Worm (Caenorhabditis elegans) whole organism, L1 larva: ENCODE results near the gene F09B12.3.

Source experiments
- C34B4.2 ChIP-seq: sonication (generic microtip); optimal IDR thresholded peaks from 2 replicates; lab custom pipeline; 2017; ENCODE audit warnings: mild to moderate bottlenecking, missing genetic modification characterization, missing compliant biosample characterization
- aha-1 ChIP-seq: fragments of 150-350 bp; optimal IDR thresholded peaks from 2 replicates; lab custom pipeline; 2014; ENCODE audit warnings: missing biosample characterization, missing genetic modification characterization
- blmp-1 ChIP-seq: fragments of 150-350 bp; optimal IDR thresholded peaks from 2 replicates; lab custom pipeline; 2014; ENCODE audit warnings: missing biosample characterization, missing genetic modification characterization
- ceh-63 ChIP-seq: fragments of 200-800 bp; sonication (Bioruptor generic); optimal IDR thresholded peaks from 2 replicates; lab custom pipeline; 2018; ENCODE audit warnings: mild to moderate bottlenecking, missing genetic modification characterization, missing compliant biosample characterization
- ceh-82 ChIP-seq, 3 experiments: fragments of 150-350 bp in 1 of 3; sonication (generic microtip) in 2 of 3; optimal IDR thresholded peaks; 2 replicates each; lab custom pipeline; 2014 to 2017; ENCODE audit warnings: missing biosample characterization in 3 of 3, missing genetic modification characterization in 3 of 3
- dpl-1 ChIP-seq, 3 experiments: fragments of 150-350 bp in 2 of 3; sonication (generic microtip) in 1 of 3; optimal IDR thresholded peaks; 2 replicates each; lab custom pipeline; 2014 to 2017; ENCODE audit warnings: missing biosample characterization in 3 of 3, missing genetic modification characterization in 3 of 3, missing genetic modification reagents in 3 of 3
- dsc-1 ChIP-seq: sonication (generic microtip); optimal IDR thresholded peaks from 2 replicates; lab custom pipeline; 2016; ENCODE audit warnings: mild to moderate bottlenecking, missing genetic modification characterization, missing compliant biosample characterization
- egl-13 ChIP-seq: sonication (generic microtip); optimal IDR thresholded peaks from 2 replicates; lab custom pipeline; 2016; ENCODE audit warnings: missing genotype, missing genetic modification reagents, missing genetic modification characterization, missing compliant biosample characterization
- egl-27 ChIP-seq, 2 experiments: fragments of 150-350 bp in 1 of 2; sonication (generic microtip); optimal IDR thresholded peaks; 3 replicates each; lab custom pipeline; 2017 to 2018; ENCODE audit warnings: missing biosample characterization in 2 of 2, missing genetic modification characterization in 2 of 2, missing genetic modification reagents in 2 of 2
- elt-2 ChIP-seq: sonication (generic microtip); optimal IDR thresholded peaks from 2 replicates; lab custom pipeline; 2016; ENCODE audit warnings: missing genetic modification characterization, mild to moderate bottlenecking, inconsistent platforms, missing compliant biosample characterization, missing genetic modification reagents
- elt-3 ChIP-seq, 6 experiments: fragments of 150-350 bp in 1 of 6; sonication (generic microtip); optimal IDR thresholded peaks; 2 replicates each; lab custom pipeline; 2017 to 2018; ENCODE audit warnings: missing biosample characterization in 6 of 6, missing genetic modification characterization in 6 of 6, inconsistent platforms in 1 of 6
- fkh-10 ChIP-seq: sonication (generic microtip); optimal IDR thresholded peaks from 2 replicates; lab custom pipeline; 2017; ENCODE audit warnings: missing biosample characterization, missing genetic modification reagents, missing genetic modification characterization
- hlh-4 ChIP-seq: sonication (generic microtip); optimal IDR thresholded peaks from 2 replicates; lab custom pipeline; 2016; ENCODE audit warnings: mild to moderate bottlenecking, missing genetic modification characterization, missing compliant biosample characterization
- hpl-2 ChIP-seq: fragments of 150-350 bp; optimal IDR thresholded peaks from 2 replicates; lab custom pipeline; 2014; ENCODE audit warnings: missing biosample characterization, missing genetic modification reagents, missing genetic modification characterization
- jun-1 ChIP-seq: fragments of 150-350 bp; optimal IDR thresholded peaks from 2 replicates; lab custom pipeline; 2014; ENCODE audit warnings: missing biosample characterization, missing genetic modification reagents, missing genetic modification characterization
- lin-14 ChIP-seq: fragments of 200-800 bp; sonication (Bioruptor generic); optimal IDR thresholded peaks from 2 replicates; lab custom pipeline; 2018; ENCODE audit warnings: mild to moderate bottlenecking, missing genetic modification characterization, moderate library complexity, missing compliant biosample characterization
- lin-35 ChIP-seq, 2 experiments: fragments of 150-350 bp; optimal IDR thresholded peaks; 2 replicates each; lab custom pipeline; 2014; ENCODE audit warnings: missing biosample characterization in 2 of 2, missing genetic modification characterization in 2 of 2, missing genetic modification reagents in 2 of 2
- lsy-2 ChIP-seq, 2 experiments: fragments of 150-350 bp; optimal IDR thresholded peaks; 2 replicates each; lab custom pipeline; 2014; ENCODE audit warnings: missing biosample characterization in 2 of 2, missing genetic modification characterization in 2 of 2
- mab-9 ChIP-seq: fragments of 200-800 bp; sonication (Bioruptor generic); IDR thresholded peaks from 2 replicates; pipeline ENCODE4 v1.3.6; 2022; ENCODE audit warnings: missing genetic modification reagents, missing genetic modification characterization, missing compliant biosample characterization
- mdl-1 ChIP-seq, 2 experiments: fragments of 150-350 bp; optimal IDR thresholded peaks; 2 replicates each; lab custom pipeline; 2014 to 2017; ENCODE audit warnings: missing biosample characterization in 2 of 2, missing genetic modification characterization in 2 of 2, inconsistent platforms in 1 of 2
- mep-1 ChIP-seq: fragments of 150-350 bp; optimal IDR thresholded peaks from 2 replicates; lab custom pipeline; 2014; ENCODE audit warnings: missing biosample characterization, missing genetic modification characterization
- nhr-11 ChIP-seq: fragments of 150-350 bp; optimal IDR thresholded peaks from 2 replicates; lab custom pipeline; 2014; ENCODE audit warnings: missing biosample characterization, missing genetic modification characterization
- nhr-19 ChIP-seq: fragments of 200-800 bp; sonication (Bioruptor generic); conservative IDR thresholded peaks from 2 replicates; pipeline ENCODE4 v1.3.6; 2022; ENCODE audit warnings: missing genetic modification characterization, missing compliant biosample characterization
- nhr-20 ChIP-seq: sonication (generic microtip); optimal IDR thresholded peaks from 2 replicates; lab custom pipeline; 2016; ENCODE audit warnings: mild to moderate bottlenecking, missing genetic modification characterization, missing compliant biosample characterization
- nhr-28 ChIP-seq: fragments of 150-350 bp; optimal IDR thresholded peaks from 2 replicates; lab custom pipeline; 2014; ENCODE audit warnings: missing biosample characterization, missing genetic modification characterization
- nhr-47 ChIP-seq: sonication (generic microtip); optimal IDR thresholded peaks from 2 replicates; lab custom pipeline; 2016; ENCODE audit warnings: mild to moderate bottlenecking, missing genetic modification characterization, moderate library complexity, missing compliant biosample characterization
- nhr-71 ChIP-seq: sonication (generic microtip); optimal IDR thresholded peaks from 2 replicates; lab custom pipeline; 2016; ENCODE audit warnings: mild to moderate bottlenecking, missing genetic modification characterization, moderate library complexity, missing compliant biosample characterization
- nhr-84 ChIP-seq: sonication (generic microtip); optimal IDR thresholded peaks from 2 replicates; lab custom pipeline; 2017; ENCODE audit warnings: missing biosample characterization, missing genetic modification characterization
- nhr-85 ChIP-seq: sonication (generic microtip); peaks from one replicate; lab custom pipeline; 2016; ENCODE audit warnings: missing genetic modification characterization, inconsistent platforms, missing compliant biosample characterization
- pqm-1 ChIP-seq: sonication (generic microtip); optimal IDR thresholded peaks from 3 replicates; lab custom pipeline; 2017; ENCODE audit warnings: missing biosample characterization, missing genetic modification characterization
- rnt-1 ChIP-seq: sonication (generic microtip); optimal IDR thresholded peaks from 2 replicates; lab custom pipeline; 2016; ENCODE audit warnings: mild to moderate bottlenecking, missing genetic modification characterization, moderate library complexity, missing compliant biosample characterization
- snpc-4 ChIP-seq: fragments of 150-350 bp; optimal IDR thresholded peaks from 2 replicates; lab custom pipeline; 2014; ENCODE audit warnings: missing biosample characterization, missing genetic modification characterization
- snu-23 ChIP-seq: sonication (generic microtip); optimal IDR thresholded peaks from 2 replicates; lab custom pipeline; 2016; ENCODE audit warnings: missing genetic modification characterization, missing compliant biosample characterization
- sox-4 ChIP-seq: sonication (generic microtip); optimal IDR thresholded peaks from 2 replicates; lab custom pipeline; 2016; ENCODE audit warnings: missing genetic modification characterization, missing compliant biosample characterization
- swsn-7 ChIP-seq: sonication (generic microtip); optimal IDR thresholded peaks from 2 replicates; lab custom pipeline; 2016; ENCODE audit warnings: missing genetic modification characterization, missing compliant biosample characterization
- tbx-2 ChIP-seq: sonication (generic microtip); optimal IDR thresholded peaks from 2 replicates; lab custom pipeline; 2016; ENCODE audit warnings: missing genetic modification characterization, missing compliant biosample characterization
- unc-130 ChIP-seq: fragments of 150-350 bp; optimal IDR thresholded peaks from 2 replicates; lab custom pipeline; 2017; ENCODE audit warnings: missing biosample characterization, missing genetic modification characterization, inconsistent platforms
- xbp-1 ChIP-seq: sonication (generic microtip); optimal IDR thresholded peaks from 2 replicates; lab custom pipeline; 2016; ENCODE audit warnings: missing genetic modification characterization, missing compliant biosample characterization
- zip-4 ChIP-seq: fragments of 200-800 bp; sonication (Bioruptor generic); optimal IDR thresholded peaks from 2 replicates; lab custom pipeline; 2018; ENCODE audit warnings: mild to moderate bottlenecking, missing genetic modification characterization, moderate library complexity, missing compliant biosample characterization
- ztf-11 ChIP-seq, 2 experiments: sonication (generic microtip); optimal IDR thresholded peaks; 2 replicates each; lab custom pipeline; 2016 to 2017; ENCODE audit warnings: missing genetic modification characterization in 2 of 2, missing biosample characterization in 1 of 2, missing compliant biosample characterization in 1 of 2

F09B12.3 gene

DNA sequence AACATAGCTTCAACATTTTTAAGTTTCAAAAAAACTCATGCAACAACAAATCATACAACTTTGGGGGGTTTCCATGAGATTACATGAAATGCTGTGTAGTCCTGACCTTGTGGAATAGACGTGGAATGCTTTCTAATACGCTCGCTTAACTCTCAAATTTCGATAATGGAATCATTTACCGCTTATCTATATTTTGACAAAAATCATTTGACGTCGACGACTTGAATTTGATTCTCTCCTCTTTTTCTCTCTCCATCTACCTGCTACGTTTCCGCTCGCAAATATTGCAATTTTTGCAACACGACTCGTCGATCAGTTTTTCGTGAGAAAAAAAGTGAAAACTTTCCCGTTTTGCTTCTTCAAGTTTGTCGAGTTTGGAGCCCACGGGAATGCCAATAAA is 8.6 kb downstream of the F09B12.3 start, which contains the start of gene flr-4:
Gene flr-4, plus strand, starts transcription at position 275 of the 400 bp plus-strand sequence.
- no peak for TF ChIP-seq pqm-1 (tag; lab: Kevin White, UChicago)
- no peak for TF ChIP-seq egl-13 (tag; lab: Kevin White, UChicago)
- TF ChIP-seq elt-2 (tag; lab: Kevin White, UChicago) = peak; percentile 45
- TF ChIP-seq xbp-1 (tag; lab: Kevin White, UChicago) = no peak
- TF ChIP-seq nhr-84 = no peak
- TF ChIP-seq nhr-11 (tag; lab: Kevin White, UChicago) = no peak
- no peak for TF ChIP-seq tbx-2 (tag; lab: Kevin White, UChicago)
- TF ChIP-seq nhr-19 (GFP tag; lab: Robert Waterston, UW) = no peak
- no peak for TF ChIP-seq unc-130 (tag; lab: Kevin White, UChicago)
- TF ChIP-seq swsn-7 (tag; lab: Kevin White, UChicago) = no peak
- peak in 1 of 2 experiments; percentile 16 for TF ChIP-seq lin-35 (GFP tag; optimal IDR thresholded peaks at IDR 0.05; lab: Kevin White, UChicago)
- TF ChIP-seq, all 84 proteins: peak for 2

DNA sequence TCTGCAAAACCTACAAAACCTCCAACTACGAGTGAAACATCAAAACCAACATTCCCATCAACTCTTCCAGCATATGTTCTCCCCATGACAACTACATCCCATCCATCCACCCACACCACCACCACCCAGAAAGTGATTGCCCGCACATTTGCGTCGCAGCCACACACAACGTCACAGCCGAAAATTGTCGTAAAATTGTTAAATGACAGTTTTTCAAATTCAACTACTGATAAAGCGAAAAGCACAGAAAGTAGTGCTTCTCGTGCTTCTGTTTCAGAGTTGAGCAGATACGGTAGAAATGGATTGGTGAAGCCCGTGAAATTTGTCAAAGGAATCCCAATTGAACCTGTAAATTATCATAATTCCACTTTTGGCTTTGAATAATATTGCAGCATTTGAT is 10.0 kb downstream of the F09B12.3 start:
- TF ChIP-seq ztf-11 (tag; optimal IDR thresholded peaks at IDR 0.05; lab: Kevin White, UChicago) = no peak

DNA sequence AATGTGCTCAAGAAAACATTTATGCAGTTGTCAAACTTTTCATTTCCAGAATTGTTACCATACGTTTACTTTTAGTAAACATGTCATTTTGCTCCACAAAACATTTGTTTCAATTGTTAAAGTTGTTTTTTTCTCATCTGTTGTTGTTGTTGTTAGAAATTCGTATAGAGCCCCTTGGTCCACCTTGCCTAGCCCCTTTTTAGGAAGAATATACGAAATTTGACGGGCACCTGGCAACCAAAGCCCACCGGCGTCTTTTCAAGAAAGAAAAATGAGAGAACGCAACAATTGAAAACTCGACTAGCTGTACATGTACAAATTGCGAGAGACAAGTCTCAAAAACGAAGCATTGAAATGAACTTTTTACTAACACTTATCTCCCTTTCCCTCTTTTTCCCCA is 13.4 kb downstream of the F09B12.3 start, which contains the start of gene F09B12.5:
Gene F09B12.5, plus strand, starts transcription at position 301 of the 400 bp plus-strand sequence.
- TF ChIP-seq lin-14 (GFP tag; lab: Kevin White, UChicago) (no peak), ceh-63 (GFP tag; lab: Kevin White, UChicago) (no peak), zip-4 (GFP tag; lab: Kevin White, UChicago) (no peak), jun-1 (no peak)

DNA sequence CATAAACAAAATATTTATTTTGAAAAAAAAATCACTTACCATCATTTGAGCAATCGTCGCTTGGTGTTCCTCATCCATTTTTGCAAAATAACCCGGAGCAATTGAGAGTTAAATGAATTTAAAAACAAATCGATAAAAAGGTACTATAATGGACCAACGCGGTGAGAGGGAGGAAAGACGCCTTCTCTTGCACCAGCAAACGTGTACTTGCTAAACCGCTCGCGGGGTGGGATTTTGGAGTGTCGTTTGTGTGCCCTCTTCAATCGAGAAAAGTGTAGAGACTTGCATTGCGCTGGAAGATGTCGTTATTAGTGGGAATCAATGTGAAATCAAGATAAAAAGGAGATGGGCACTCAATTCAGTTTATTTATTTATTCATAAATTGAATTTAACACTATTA is 14.0 kb downstream of the F09B12.3 start, which contains the start of gene H40L08.1:
Gene H40L08.1, minus strand, starts transcription at position 292 of the 400 bp plus-strand sequence.
- TF ChIP-seq snpc-4 (tag; lab: Kevin White, UChicago) = peak; percentile 1
- TF ChIP-seq xbp-1 (tag; lab: Kevin White, UChicago) = peak; percentile 78
- TF ChIP-seq mab-9 (GFP tag; lab: Robert Waterston, UW) = no peak
- TF ChIP-seq unc-130 (tag; lab: Kevin White, UChicago) = no peak
- TF ChIP-seq nhr-47 (tag; lab: Kevin White, UChicago) = peak; percentile 30
- TF ChIP-seq nhr-71 = peak; percentile 25
- TF ChIP-seq ceh-82 (tag; optimal IDR thresholded peaks at IDR 0.05; lab: Kevin White, UChicago) = peak in 1 of 3 experiments; percentile 29
- peak in 1 of 2 experiments; percentile 44 for TF ChIP-seq lsy-2 (tag; optimal IDR thresholded peaks at IDR 0.05; lab: Kevin White, UChicago)
- no peak for TF ChIP-seq nhr-84
- peak; percentile 40 for TF ChIP-seq snu-23 (GFP tag; lab: Kevin White, UChicago)
- TF ChIP-seq dpl-1 (GFP tag; optimal IDR thresholded peaks at IDR 0.05; lab: Kevin White, UChicago) = peak in 1 of 3 experiments; percentile 18
- no peak for TF ChIP-seq nhr-28
- TF ChIP-seq lin-35 (GFP tag; optimal IDR thresholded peaks at IDR 0.05; lab: Kevin White, UChicago) = peak; percentile 1 to 50
- TF ChIP-seq hlh-4 (tag; lab: Kevin White, UChicago) = no peak
- peak; percentile 8 for TF ChIP-seq mep-1 (tag; lab: Kevin White, UChicago)
- TF ChIP-seq nhr-85 = peak; percentile 60
- TF ChIP-seq dsc-1 (tag; lab: Kevin White, UChicago) = no peak
- peak; percentile 22 for TF ChIP-seq nhr-20
- TF ChIP-seq tbx-2 (tag; lab: Kevin White, UChicago) = peak; percentile 2
- TF ChIP-seq swsn-7 (tag; lab: Kevin White, UChicago) = peak; percentile 19
- peak; percentile 22 for TF ChIP-seq rnt-1 (tag; lab: Kevin White, UChicago)

DNA sequence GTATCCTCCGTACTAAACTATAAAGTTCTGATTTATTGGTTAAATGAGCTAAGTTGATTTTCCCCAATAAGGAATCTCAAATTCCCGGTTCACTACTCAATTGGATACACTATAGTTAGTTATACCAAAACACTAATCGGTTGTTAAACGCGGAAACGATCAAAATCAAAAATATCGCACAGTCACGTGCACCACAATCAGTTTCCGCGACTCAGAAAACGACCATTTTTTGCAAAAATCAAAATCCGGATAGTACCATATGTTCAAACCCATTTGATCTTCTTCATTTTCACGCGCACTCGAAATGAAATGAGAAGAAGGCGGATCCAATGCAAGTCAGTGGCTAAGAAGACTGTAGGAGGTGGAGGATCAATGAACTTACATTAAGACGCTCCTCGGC is 16.3 kb downstream of the F09B12.3 start:
- TF ChIP-seq lin-35 (GFP tag; optimal IDR thresholded peaks at IDR 0.05; lab: Kevin White, UChicago) (peak in 1 of 2 experiments; percentile 32), mdl-1 (tag; optimal IDR thresholded peaks at IDR 0.05; lab: Kevin White, UChicago) (peak in 1 of 2 experiments; percentile 48), snu-23 (GFP tag; lab: Kevin White, UChicago) (peak; percentile 46), hpl-2 (GFP tag; lab: Kevin White, UChicago) (no peak), fkh-10 (GFP tag; lab: Kevin White, UChicago) (no peak), unc-130 (tag; lab: Kevin White, UChicago) (peak; percentile 37), aha-1 (tag; lab: Kevin White, UChicago) (no peak), blmp-1 (tag; lab: Kevin White, UChicago) (peak; percentile 79), snpc-4 (tag; lab: Kevin White, UChicago) (no peak), sox-4 (tag; lab: Kevin White, UChicago) (no peak), tbx-2 (tag; lab: Kevin White, UChicago) (peak; percentile 47), nhr-19 (GFP tag; lab: Robert Waterston, UW) (peak; percentile 51), elt-3 (tag; optimal IDR thresholded peaks at IDR 0.05; lab: Kevin White, UChicago) (peak in 2 of 6 experiments; percentile 42 to 86), C34B4.2 (tag; lab: Kevin White, UChicago) (no peak), egl-27 (tag; optimal IDR thresholded peaks at IDR 0.05; lab: Kevin White, UChicago) (no peak), nhr-20 (peak; percentile 88), nhr-71 (no peak)
